Worm (Caenorhabditis elegans) whole organism, young adult: Measurements from ENCODE around the gene spp-8.

ENCODE experiments used
- D2030.7 ChIP-seq: fragments of 200-800 bp; sonication (Bioruptor generic); IDR thresholded peaks from 2 replicates; pipeline ENCODE4 v1.3.6; 2022; ENCODE audit warnings: missing genetic modification reagents, missing genetic modification characterization, missing compliant biosample characterization
- F39B2.1 ChIP-seq: fragments of 200-800 bp; sonication (Bioruptor generic); IDR thresholded peaks from 2 replicates; pipeline ENCODE4 v1.3.6; 2022; ENCODE audit warnings: missing genetic modification reagents, missing genetic modification characterization, missing compliant biosample characterization
- Y56A3A.18 ChIP-seq: fragments of 200-800 bp; sonication (Bioruptor generic); IDR thresholded peaks from 2 replicates; pipeline ENCODE4 v1.3.6; 2022; ENCODE audit warnings: missing genetic modification reagents, missing genetic modification characterization, missing compliant biosample characterization
- Y67H2A.10 ChIP-seq: fragments of 200-800 bp; sonication (Bioruptor generic); conservative IDR thresholded peaks from 2 replicates; pipeline ENCODE4 v1.3.6; 2022; ENCODE audit warnings: missing genetic modification reagents, missing genetic modification characterization, missing compliant biosample characterization
- Y95B8A.8 ChIP-seq: fragments of 200-800 bp; sonication (Bioruptor generic); IDR thresholded peaks from 2 replicates; pipeline ENCODE4 v1.3.6; 2022; ENCODE audit warnings: missing genetic modification reagents, missing genetic modification characterization, missing compliant biosample characterization
- ama-1 ChIP-seq, 3 experiments: fragments of 150-350 bp in 1 of 3; sonication (generic microtip) in 2 of 3; optimal IDR thresholded peaks; 2 replicates each; lab custom pipeline; 2014 to 2018; ENCODE audit warnings: missing biosample characterization in 2 of 3, missing genetic modification characterization in 2 of 3, missing genetic modification reagents in 2 of 3
- bed-1 ChIP-seq: fragments of 200-800 bp; sonication (Bioruptor generic); IDR thresholded peaks from 2 replicates; pipeline ENCODE4 v1.3.6; 2022; ENCODE audit warnings: missing genetic modification reagents, missing genetic modification characterization, missing compliant biosample characterization
- ccch-3 ChIP-seq: fragments of 200-800 bp; sonication (Bioruptor generic); optimal IDR thresholded peaks from 2 replicates; lab custom pipeline; 2018; ENCODE audit warnings: mild to moderate bottlenecking, missing genetic modification characterization, missing compliant biosample characterization
- cebp-2 ChIP-seq: fragments of 200-800 bp; sonication (Bioruptor generic); IDR thresholded peaks from 2 replicates; pipeline ENCODE4 v1.3.6; 2022; ENCODE audit warnings: missing genetic modification characterization, missing compliant biosample characterization
- egrh-3 ChIP-seq: fragments of 200-800 bp; sonication (Bioruptor generic); IDR thresholded peaks from 2 replicates; pipeline ENCODE4 v1.3.6; 2022; ENCODE audit warnings: missing genetic modification reagents, missing genetic modification characterization, missing compliant biosample characterization
- madf-8 ChIP-seq: fragments of 200-800 bp; sonication (Bioruptor generic); conservative IDR thresholded peaks from 2 replicates; pipeline ENCODE4 v1.3.6; 2022; ENCODE audit warnings: missing genetic modification reagents, missing genetic modification characterization, missing compliant biosample characterization
- nhr-120 ChIP-seq: fragments of 200-800 bp; sonication (Bioruptor generic); IDR thresholded peaks from 2 replicates; pipeline ENCODE4 v1.3.6; 2022; ENCODE audit warnings: missing genetic modification characterization, missing compliant biosample characterization
- rpc-1 ChIP-seq, 2 experiments: fragments of 150-350 bp in 1 of 2; sonication (generic microtip) in 1 of 2; optimal IDR thresholded peaks; 2 replicates each; lab custom pipeline; 2014 to 2018; ENCODE audit warnings: missing biosample characterization in 1 of 2, missing genetic modification characterization in 1 of 2, missing genetic modification reagents in 1 of 2, missing genotype in 1 of 2
- sea-2 ChIP-seq: fragments of 200-800 bp; sonication (Bioruptor generic); IDR thresholded peaks from 2 replicates; pipeline ENCODE4 v1.3.6; 2022; ENCODE audit warnings: missing genetic modification characterization, missing compliant biosample characterization

ce11 chrIV:8496263-8496662 lies 14.8 kb downstream of the spp-8 start, which contains the start of gene C28C12.12:
- no peak for TF ChIP-seq ccch-3 (GFP tag; lab: Kevin White, UChicago)
- no peak for TF ChIP-seq Y95B8A.8 (GFP tag; lab: Robert Waterston, UW)
- TF ChIP-seq sea-2 (GFP tag; lab: Robert Waterston, UW): no peak
- no peak for TF ChIP-seq ama-1 (optimal IDR thresholded peaks at IDR 0.05; lab: Kevin White, UChicago)
- TF ChIP-seq ama-1 (GFP tag; optimal IDR thresholded peaks at IDR 0.05; lab: Kevin White, UChicago): no peak
- no peak for TF ChIP-seq bed-1 (GFP tag; lab: Robert Waterston, UW)
- no peak for TF ChIP-seq nhr-120 (GFP tag; lab: Robert Waterston, UW)
- TF ChIP-seq Y67H2A.10: no peak
- TF ChIP-seq egrh-3: no peak
- TF ChIP-seq Y56A3A.18 (GFP tag; lab: Robert Waterston, UW): no peak
- no peak for TF ChIP-seq rpc-1 (optimal IDR thresholded peaks at IDR 0.05; lab: Kevin White, UChicago)
- TF ChIP-seq rpc-1 (tag; optimal IDR thresholded peaks at IDR 0.05; lab: Kevin White, UChicago): no peak
- TF ChIP-seq cebp-2 (GFP tag; lab: Robert Waterston, UW): no peak
- no peak for TF ChIP-seq F39B2.1
- no peak for TF ChIP-seq madf-8 (GFP tag; lab: Robert Waterston, UW)
- no peak for TF ChIP-seq D2030.7 (GFP tag; lab: Robert Waterston, UW)
